Worm (Caenorhabditis elegans): ENCODE data around the gene C14C6.3.

DNA sequence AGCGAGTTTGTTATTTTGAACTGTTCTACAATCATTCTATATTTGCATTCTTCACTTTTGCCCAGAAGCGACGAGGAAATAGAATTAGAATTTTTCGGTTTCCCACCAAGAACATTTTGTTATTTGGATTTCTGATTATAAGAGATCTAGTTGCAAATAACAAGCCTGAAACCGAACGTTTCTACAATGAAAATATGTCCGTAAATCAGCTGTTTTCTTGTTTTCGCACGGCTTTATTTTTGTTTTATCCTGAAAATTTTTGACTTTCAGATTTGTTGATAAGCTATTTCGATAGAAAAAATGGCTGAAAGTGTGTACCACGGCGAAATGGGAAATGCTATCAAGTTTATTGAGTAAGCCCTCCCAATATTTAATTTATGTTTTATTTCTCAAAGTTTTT is 15.7 kb upstream of the C14C6.3 start, which contains the start of gene srw-108:
- TF ChIP-seq med-1 (GFP tag; optimal IDR thresholded peaks at IDR 0.05; ENCODE audit: insufficient read depth) (no peak), ztf-29 (GFP tag; IDR thresholded peaks at IDR 0.05) (no peak), flt-1 (GFP tag; IDR thresholded peaks at IDR 0.05) (no peak), tab-1 (GFP tag; IDR thresholded peaks at IDR 0.05) (no peak), cog-1 (tag; optimal IDR thresholded peaks at IDR 0.05) (no peak), T22C8.4 (GFP tag; IDR thresholded peaks at IDR 0.05) (no peak), klf-2 (GFP tag; conservative IDR thresholded peaks at IDR 0.05) (no peak), ref-1 (GFP tag; conservative IDR thresholded peaks at IDR 0.05) (no peak)

Measured in whole organism, midembryonic.